Worm (Caenorhabditis elegans) whole organism, L3 larva: ENCODE results near the gene gba-2.

Source experiments
- aly-2 ChIP-seq: fragments of 150-350 bp; optimal IDR thresholded peaks from 2 replicates; lab custom pipeline; 2014; ENCODE audit warnings: missing biosample characterization, missing genetic modification characterization
- ama-1 ChIP-seq: fragments of 150-350 bp; optimal IDR thresholded peaks from 2 replicates; lab custom pipeline; 2018
- egl-27 ChIP-seq: sonication (generic microtip); optimal IDR thresholded peaks from 4 replicates; lab custom pipeline; 2017; ENCODE audit warnings: missing biosample characterization, missing genetic modification reagents, missing genetic modification characterization
- egl-5 ChIP-seq: fragments of 150-350 bp; optimal IDR thresholded peaks from 2 replicates; lab custom pipeline; 2017; ENCODE audit warnings: missing biosample characterization, missing genetic modification reagents, missing genetic modification characterization, inconsistent platforms
- eor-1 ChIP-seq, 2 experiments: fragments of 150-350 bp; optimal IDR thresholded peaks; 2 replicates each; lab custom pipeline; 2014 to 2018; ENCODE audit warnings: missing biosample characterization in 2 of 2, missing genetic modification characterization in 2 of 2
- lin-39 ChIP-seq: fragments of 150-350 bp; optimal IDR thresholded peaks from 2 replicates; lab custom pipeline; 2018; ENCODE audit warnings: missing biosample characterization, missing genetic modification reagents, missing genetic modification characterization
- nhr-237 ChIP-seq: fragments of 150-350 bp; optimal IDR thresholded peaks from 2 replicates; lab custom pipeline; 2014; ENCODE audit warnings: missing biosample characterization, missing genetic modification characterization
- nhr-25 ChIP-seq: sonication (generic microtip); optimal IDR thresholded peaks from 2 replicates; lab custom pipeline; 2017; ENCODE audit warnings: missing biosample characterization, missing genetic modification characterization
- nhr-67 ChIP-seq: fragments of 150-350 bp; optimal IDR thresholded peaks from 2 replicates; lab custom pipeline; 2014; ENCODE audit warnings: missing biosample characterization, missing genetic modification characterization
- nhr-76 ChIP-seq: fragments of 150-350 bp; sonication (generic microtip); optimal IDR thresholded peaks from 5 replicates; lab custom pipeline; 2014; ENCODE audit warnings: missing biosample characterization, missing genetic modification characterization
- nhr-77 ChIP-seq: fragments of 150-350 bp; optimal IDR thresholded peaks from 2 replicates; lab custom pipeline; 2014; ENCODE audit warnings: missing biosample characterization, missing genetic modification characterization
- skn-1 ChIP-seq: fragments of 150-350 bp; optimal IDR thresholded peaks from 2 replicates; lab custom pipeline; 2014; ENCODE audit warnings: missing biosample characterization, missing genetic modification characterization
- snpc-4 ChIP-seq: fragments of 150-350 bp; optimal IDR thresholded peaks from 2 replicates; lab custom pipeline; 2014; ENCODE audit warnings: missing biosample characterization, missing genetic modification characterization
- tbx-2 ChIP-seq: sonication (generic microtip); optimal IDR thresholded peaks from 2 replicates; lab custom pipeline; 2016; ENCODE audit warnings: mild to moderate bottlenecking, missing genetic modification characterization, missing compliant biosample characterization

ce11 chrII:2177735-2178134 lies 8.5 kb downstream of the gba-2 start:
- TF ChIP-seq ama-1 (lab: Kevin White, UChicago) (no peak), nhr-25 (tag; lab: Kevin White, UChicago) (no peak), skn-1 (tag; lab: Kevin White, UChicago) (no peak), nhr-76 (tag; lab: Kevin White, UChicago) (no peak), egl-5 (no peak), lin-39 (tag; lab: Kevin White, UChicago) (no peak), snpc-4 (tag; lab: Kevin White, UChicago) (no peak), nhr-237 (tag; lab: Kevin White, UChicago) (no peak), egl-27 (tag; lab: Kevin White, UChicago) (no peak), eor-1 (tag; optimal IDR thresholded peaks at IDR 0.05; lab: Kevin White, UChicago) (no peak), nhr-77 (tag; lab: Kevin White, UChicago) (no peak), aly-2 (tag; lab: Kevin White, UChicago) (no peak), nhr-67 (tag; lab: Kevin White, UChicago) (no peak), tbx-2 (tag; lab: Kevin White, UChicago) (no peak)
